Worm (Caenorhabditis elegans): Measurements from ENCODE around the gene C49C8.5.

Gene C49C8.5

ce11 chrIV:8687605-8688191, 34.2 kb upstream of the C49C8.5 start, which contains the start of gene snrp-3 (continued):
- no peak for TF ChIP-seq dmd-4 (tag; optimal IDR thresholded peaks at IDR 0.05; ENCODE audit: borderline replicate concordance)
- no peak for TF ChIP-seq madf-2 (tag; optimal IDR thresholded peaks at IDR 0.05)
- TF ChIP-seq nfya-1 (tag; optimal IDR thresholded peaks at IDR 0.05), result peak; percentile 63
- no peak for TF ChIP-seq pha-4 (tag; optimal IDR thresholded peaks at IDR 0.05)
- peak; percentile 12 for TF ChIP-seq ceh-14 (tag; optimal IDR thresholded peaks at IDR 0.05)
- TF ChIP-seq ama-1 (optimal IDR thresholded peaks at IDR 0.05), result peak; percentile 8

DNA sequence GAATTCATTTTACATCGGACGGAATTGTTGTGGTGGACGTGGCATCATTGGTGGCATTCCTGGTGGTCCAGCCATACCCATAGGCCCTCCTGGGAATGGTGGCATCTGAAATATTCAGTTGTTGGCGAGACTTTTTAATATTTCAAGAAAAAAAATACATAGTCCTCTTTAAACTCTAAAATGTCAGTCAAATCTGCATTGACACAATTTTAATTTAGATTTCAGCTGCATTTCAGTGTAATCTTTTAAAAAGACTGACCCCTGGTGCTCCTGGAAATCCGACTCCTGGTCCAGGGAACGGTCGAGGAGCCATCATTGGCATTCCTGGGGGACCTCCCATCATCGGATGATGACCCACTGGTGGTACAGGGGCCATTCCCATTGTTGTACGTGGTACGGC, 33.5 kb upstream of the C49C8.5 start:
- TF ChIP-seq pax-1 (tag; optimal IDR thresholded peaks at IDR 0.05) (no peak), ceh-9 (tag; optimal IDR thresholded peaks at IDR 0.05) (no peak), hlh-6 (tag; optimal IDR thresholded peaks at IDR 0.05) (no peak), ceh-22 (tag; optimal IDR thresholded peaks at IDR 0.05) (no peak), hlh-13 (GFP tag; optimal IDR thresholded peaks at IDR 0.05) (no peak)

ce11 chrIV:8686510-8686909, 33.0 kb upstream of the C49C8.5 start, which contains the start of gene pole-2:
pole-2 (minus strand) TSS chrIV:8686610.
- TF ChIP-seq che-1 (tag; optimal IDR thresholded peaks at IDR 0.05) (no peak), hlh-6 (tag; optimal IDR thresholded peaks at IDR 0.05) (no peak), eyg-1 (tag; optimal IDR thresholded peaks at IDR 0.05) (no peak), ceh-22 (tag; optimal IDR thresholded peaks at IDR 0.05) (no peak), ceh-6 (GFP tag; optimal IDR thresholded peaks at IDR 0.05) (no peak), odd-2 (tag; optimal IDR thresholded peaks at IDR 0.05) (no peak), nfya-1 (tag; optimal IDR thresholded peaks at IDR 0.05) (no peak), hlh-30 (tag; optimal IDR thresholded peaks at IDR 0.05; ENCODE audit: insufficient read depth) (no peak), elt-4 (tag; optimal IDR thresholded peaks at IDR 0.05) (no peak), npax-4 (tag; optimal IDR thresholded peaks at IDR 0.05) (no peak), ceh-9 (tag; optimal IDR thresholded peaks at IDR 0.05) (no peak)

DNA sequence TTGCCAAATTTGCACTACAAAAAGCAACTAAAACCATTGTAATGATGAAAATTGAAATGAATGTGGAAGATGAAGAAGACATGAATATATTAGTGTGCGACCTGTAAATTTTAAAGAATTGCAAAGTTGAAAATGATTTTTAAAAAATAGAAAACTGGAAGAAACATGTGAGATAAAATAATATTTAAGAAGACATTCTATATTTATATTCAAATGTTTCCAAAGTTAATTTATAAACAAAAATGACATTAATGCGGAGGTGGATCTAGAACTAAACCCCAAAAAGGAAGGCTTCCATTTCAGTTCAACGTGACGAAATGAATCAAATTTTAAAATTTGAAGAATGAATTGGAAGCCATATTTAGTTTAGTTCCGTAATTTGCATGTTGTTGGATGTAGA, 25.8 kb upstream of the C49C8.5 start, which contains the start of gene nlp-60:
nlp-60 (minus strand) TSS at position 101 of the 400 bp plus-strand sequence.
- TF ChIP-seq mec-3 (tag; optimal IDR thresholded peaks at IDR 0.05; ENCODE audit: borderline replicate concordance) (no peak), sdc-2 (tag; optimal IDR thresholded peaks at IDR 0.05) (no peak), T23F11.4 (GFP tag; optimal IDR thresholded peaks at IDR 0.05) (no peak), nhr-11 (tag; optimal IDR thresholded peaks at IDR 0.05) (no peak), ets-4 (tag; optimal IDR thresholded peaks at IDR 0.05) (no peak), tbx-2 (tag; optimal IDR thresholded peaks at IDR 0.05) (no peak), K09A11.1 (tag; optimal IDR thresholded peaks at IDR 0.05; ENCODE audit: insufficient read depth) (no peak)

- TF ChIP-seq ztf-16 (tag; optimal IDR thresholded peaks at IDR 0.05), result no peak
- TF ChIP-seq ceh-34 (tag; optimal IDR thresholded peaks at IDR 0.05), result no peak
- no peak for TF ChIP-seq sdc-2 (tag; optimal IDR thresholded peaks at IDR 0.05)
- TF ChIP-seq che-1 (tag; optimal IDR thresholded peaks at IDR 0.05), result no peak
- TF ChIP-seq madf-2 (tag; optimal IDR thresholded peaks at IDR 0.05), result no peak
- TF ChIP-seq hlh-15 (tag; optimal IDR thresholded peaks at IDR 0.05), result no peak
- no peak for TF ChIP-seq nfya-1 (tag; optimal IDR thresholded peaks at IDR 0.05)
- TF ChIP-seq hlh-30 (tag; optimal IDR thresholded peaks at IDR 0.05; ENCODE audit: insufficient read depth), result no peak
- TF ChIP-seq fax-1 (tag; optimal IDR thresholded peaks at IDR 0.05), result no peak
- no peak for TF ChIP-seq dve-1 (tag; optimal IDR thresholded peaks at IDR 0.05)
- TF ChIP-seq ceh-45 (GFP tag; IDR thresholded peaks at IDR 0.05), result no peak
- TF ChIP-seq lim-6 (tag; optimal IDR thresholded peaks at IDR 0.05), result no peak
- no peak for TF ChIP-seq elt-4 (tag; optimal IDR thresholded peaks at IDR 0.05)
Observed at ce11 chrIV:8677303-8677702, 23.8 kb upstream of the C49C8.5 start, which contains the start of gene F08B4.8. F08B4.8 (plus strand) TSS chrIV:8677603.

Data from whole organism, late embryonic.